Fruit fly (Drosophila melanogaster): ENCODE results near the gene Or22b.

DNA sequence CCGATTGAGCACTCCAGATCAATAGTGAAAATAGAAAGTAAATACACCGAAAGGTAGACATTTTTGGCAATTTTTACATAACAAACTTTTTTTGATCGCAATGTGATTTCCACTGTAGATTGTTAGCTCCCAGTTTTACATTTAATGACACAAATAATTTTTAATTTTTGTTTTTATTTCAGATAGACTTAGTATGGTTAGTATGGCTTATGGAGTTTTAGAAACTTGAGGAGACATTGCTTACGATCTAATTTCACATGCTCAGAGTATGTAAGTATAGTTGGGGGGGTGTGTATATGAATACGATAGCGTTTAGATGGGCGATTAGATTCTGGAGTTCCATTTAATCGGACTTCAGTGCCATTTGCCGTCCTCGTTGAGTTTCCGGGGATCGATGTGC, 5.1 kb upstream of the Or22b start, which contains the start of gene CG18132:
- no peak for TF ChIP-seq CG8478 (optimal IDR thresholded peaks at IDR 0.05)
- TF ChIP-seq CTCF (optimal IDR thresholded peaks at IDR 0.05) = no peak

Data from S2 (cell line).